Worm (Caenorhabditis elegans) whole organism, L4 larva: ENCODE results near the gene gbh-2.

Source experiments
- D1046.2 ChIP-seq: fragments of 200-800 bp; sonication (Bioruptor generic); IDR thresholded peaks from 2 replicates; pipeline ENCODE4 v1.3.6; 2022; ENCODE audit warnings: missing genetic modification characterization, missing compliant biosample characterization
- F37D6.2 ChIP-seq: sonication (generic microtip); optimal IDR thresholded peaks from 2 replicates; lab custom pipeline; 2016; ENCODE audit warnings: mild to moderate bottlenecking, missing genetic modification characterization, missing compliant biosample characterization
- F49E8.2 ChIP-seq: sonication (generic microtip); optimal IDR thresholded peaks from 2 replicates; lab custom pipeline; 2016; ENCODE audit warnings: missing compliant biosample characterization, mild to moderate bottlenecking, missing genetic modification characterization, borderline replicate concordance
- R02D3.7 ChIP-seq: fragments of 150-350 bp; sonication (generic microtip); optimal IDR thresholded peaks from 3 replicates; lab custom pipeline; 2014; ENCODE audit warnings: missing biosample characterization, missing genetic modification characterization
- T20F7.1 ChIP-seq: fragments of 200-800 bp; sonication (Bioruptor generic); optimal IDR thresholded peaks from 2 replicates; lab custom pipeline; 2018; ENCODE audit warnings: mild to moderate bottlenecking, missing genetic modification characterization, missing compliant biosample characterization
- Y105C5A.15 ChIP-seq: fragments of 200-800 bp; sonication (Bioruptor generic); IDR thresholded peaks from 2 replicates; pipeline ENCODE4 v1.3.6; 2022; ENCODE audit warnings: missing genetic modification characterization, missing compliant biosample characterization
- Y5F2A.4 ChIP-seq: fragments of 200-800 bp; sonication (Bioruptor generic); optimal IDR thresholded peaks from 2 replicates; lab custom pipeline; 2018; ENCODE audit warnings: mild to moderate bottlenecking, missing genetic modification characterization, missing compliant biosample characterization
- ZK337.2 ChIP-seq: fragments of 200-800 bp; sonication (Bioruptor generic); IDR thresholded peaks from 2 replicates; pipeline ENCODE4 v1.3.6; 2022; ENCODE audit warnings: missing genetic modification reagents, missing genetic modification characterization, missing compliant biosample characterization
- aha-1 ChIP-seq: fragments of 150-350 bp; peaks from one replicate; lab custom pipeline; 2014; ENCODE audit warnings: missing biosample characterization, missing genetic modification characterization
- aly-2 ChIP-seq: sonication (generic microtip); optimal IDR thresholded peaks from 2 replicates; lab custom pipeline; 2018; ENCODE audit warnings: missing biosample characterization, missing genetic modification characterization
- arid-1 ChIP-seq: fragments of 200-800 bp; sonication (Bioruptor generic); conservative IDR thresholded peaks from 2 replicates; pipeline ENCODE4 v1.3.6; 2022; ENCODE audit warnings: missing genetic modification reagents, missing genetic modification characterization, missing compliant biosample characterization
- ceh-20 ChIP-seq: fragments of 200-800 bp; sonication (Bioruptor generic); IDR thresholded peaks from 2 replicates; pipeline ENCODE4 v1.3.6; 2022; ENCODE audit warnings: missing genetic modification reagents, missing genetic modification characterization, missing compliant biosample characterization
- ceh-32 ChIP-seq: sonication (generic microtip); optimal IDR thresholded peaks from 2 replicates; lab custom pipeline; 2016; ENCODE audit warnings: mild to moderate bottlenecking, missing genetic modification characterization, missing compliant biosample characterization; ENCODE audit not compliant: poor library complexity
- ceh-44 ChIP-seq: fragments of 200-800 bp; sonication (Bioruptor generic); IDR thresholded peaks from 2 replicates; pipeline ENCODE4 v1.3.6; 2022; ENCODE audit warnings: missing genetic modification reagents, missing genetic modification characterization, missing compliant biosample characterization
- ceh-82 ChIP-seq: sonication (generic microtip); optimal IDR thresholded peaks from 2 replicates; lab custom pipeline; 2017; ENCODE audit warnings: missing biosample characterization, missing genetic modification characterization
- ctbp-1 ChIP-seq: fragments of 200-800 bp; sonication (Bioruptor generic); IDR thresholded peaks from 2 replicates; pipeline ENCODE4 v1.3.6; 2022; ENCODE audit warnings: missing genetic modification reagents, missing genetic modification characterization, missing compliant biosample characterization
- daf-16 ChIP-seq, 3 experiments: sonication (generic microtip); optimal IDR thresholded peaks; 2 replicates each; lab custom pipeline; 2016 to 2017; ENCODE audit warnings: missing genetic modification characterization in 3 of 3, missing genetic modification reagents in 3 of 3, mild to moderate bottlenecking in 2 of 3, missing compliant biosample characterization in 2 of 3, missing biosample characterization in 1 of 3, moderate library complexity in 1 of 3
- dmd-6 ChIP-seq: fragments of 200-800 bp; sonication (Bioruptor generic); IDR thresholded peaks from 2 replicates; pipeline ENCODE4 v1.3.6; 2022; ENCODE audit warnings: missing genetic modification reagents, missing genetic modification characterization, missing compliant biosample characterization
- dve-1 ChIP-seq: sonication (generic microtip); optimal IDR thresholded peaks from 2 replicates; lab custom pipeline; 2017; ENCODE audit warnings: antibody characterized with exemption, mild to moderate bottlenecking, missing genetic modification characterization, missing compliant biosample characterization; ENCODE audit not compliant: insufficient read depth
- gei-8 ChIP-seq: fragments of 200-800 bp; sonication (Bioruptor generic); optimal IDR thresholded peaks from 2 replicates; lab custom pipeline; 2018; ENCODE audit warnings: mild to moderate bottlenecking, missing genetic modification characterization, missing compliant biosample characterization
- hif-1 ChIP-seq, 2 experiments: sonication (generic microtip); optimal IDR thresholded peaks; 2 replicates each; lab custom pipeline; 2016 to 2017; ENCODE audit warnings: missing compliant biosample characterization in 2 of 2, missing genetic modification characterization in 2 of 2, missing genetic modification reagents in 2 of 2, missing genotype in 2 of 2, mild to moderate bottlenecking in 1 of 2
- hlh-11 ChIP-seq: fragments of 200-800 bp; sonication (Bioruptor generic); optimal IDR thresholded peaks from 2 replicates; lab custom pipeline; 2018; ENCODE audit warnings: mild to moderate bottlenecking, missing genetic modification characterization, missing compliant biosample characterization
- hlh-30 ChIP-seq: sonication (generic microtip); optimal IDR thresholded peaks from 2 replicates; lab custom pipeline; 2017; ENCODE audit warnings: antibody characterized with exemption, mild to moderate bottlenecking, missing genetic modification characterization, missing compliant biosample characterization; ENCODE audit not compliant: insufficient read depth
- hmg-1.1 ChIP-seq: fragments of 200-800 bp; sonication (Bioruptor generic); IDR thresholded peaks from 2 replicates; pipeline ENCODE4 v1.3.6; 2022; ENCODE audit warnings: missing genetic modification reagents, missing genetic modification characterization, missing compliant biosample characterization
- jun-1 ChIP-seq: fragments of 150-350 bp; optimal IDR thresholded peaks from 2 replicates; lab custom pipeline; 2014; ENCODE audit warnings: missing biosample characterization, missing genetic modification reagents, missing genetic modification characterization
- lim-7 ChIP-seq: fragments of 200-800 bp; sonication (Bioruptor generic); IDR thresholded peaks from 2 replicates; pipeline ENCODE4 v1.3.6; 2022; ENCODE audit warnings: missing genetic modification characterization, missing compliant biosample characterization
- lin-13 ChIP-seq: fragments of 150-350 bp; optimal IDR thresholded peaks from 2 replicates; lab custom pipeline; 2014; ENCODE audit warnings: missing biosample characterization, missing genetic modification reagents, missing genetic modification characterization
- lir-3 ChIP-seq: sonication (generic microtip); optimal IDR thresholded peaks from 2 replicates; lab custom pipeline; 2016; ENCODE audit warnings: mild to moderate bottlenecking, missing genetic modification characterization, missing compliant biosample characterization
- lsy-2 ChIP-seq, 2 experiments: fragments of 150-350 bp in 1 of 2; sonication (generic microtip) in 1 of 2; optimal IDR thresholded peaks; 2 replicates each; lab custom pipeline; 2014 to 2017; ENCODE audit warnings: missing biosample characterization in 2 of 2, missing genetic modification characterization in 2 of 2
- mdt-29 ChIP-seq: fragments of 200-800 bp; sonication (Bioruptor generic); IDR thresholded peaks from 2 replicates; pipeline ENCODE4 v1.3.6; 2022; ENCODE audit warnings: missing genetic modification reagents, missing genetic modification characterization, missing compliant biosample characterization
- mxl-2 ChIP-seq: fragments of 200-800 bp; sonication (Bioruptor generic); conservative IDR thresholded peaks from 2 replicates; pipeline ENCODE4 v1.3.6; 2022; ENCODE audit warnings: missing genetic modification reagents, missing genetic modification characterization, missing compliant biosample characterization
- mxl-3 ChIP-seq: fragments of 200-800 bp; sonication (Bioruptor generic); optimal IDR thresholded peaks from 2 replicates; lab custom pipeline; 2018; ENCODE audit warnings: mild to moderate bottlenecking, missing genetic modification characterization, missing compliant biosample characterization
- nhr-102 ChIP-seq: sonication (generic microtip); optimal IDR thresholded peaks from 2 replicates; lab custom pipeline; 2016; ENCODE audit warnings: mild to moderate bottlenecking, missing genetic modification characterization, moderate library complexity, missing compliant biosample characterization
- nhr-11 ChIP-seq: fragments of 150-350 bp; optimal IDR thresholded peaks from 2 replicates; lab custom pipeline; 2014; ENCODE audit warnings: missing biosample characterization, missing genetic modification characterization
- nhr-111 ChIP-seq: fragments of 200-800 bp; sonication (Bioruptor generic); optimal IDR thresholded peaks from 2 replicates; lab custom pipeline; 2018; ENCODE audit warnings: mild to moderate bottlenecking, missing genetic modification characterization, missing compliant biosample characterization
- nhr-25 ChIP-seq: sonication (generic microtip); optimal IDR thresholded peaks from 2 replicates; lab custom pipeline; 2017; ENCODE audit warnings: missing genetic modification characterization, mild to moderate bottlenecking, missing compliant biosample characterization, antibody characterized with exemption, moderate library complexity, borderline replicate concordance; ENCODE audit not compliant: insufficient read depth
- nhr-28 ChIP-seq: fragments of 150-350 bp; optimal IDR thresholded peaks from 2 replicates; lab custom pipeline; 2014; ENCODE audit warnings: missing biosample characterization, missing genetic modification characterization
- nhr-41 ChIP-seq: fragments of 200-800 bp; sonication (Bioruptor generic); IDR thresholded peaks from 2 replicates; pipeline ENCODE4 v1.3.6; 2022; ENCODE audit warnings: missing genetic modification reagents, missing genetic modification characterization, missing compliant biosample characterization
- nhr-42 ChIP-seq: fragments of 200-800 bp; sonication (Bioruptor generic); IDR thresholded peaks from 2 replicates; pipeline ENCODE4 v1.3.6; 2022; ENCODE audit warnings: missing genetic modification characterization, missing compliant biosample characterization
- nhr-48 ChIP-seq: sonication (generic microtip); optimal IDR thresholded peaks from 2 replicates; lab custom pipeline; 2016; ENCODE audit warnings: mild to moderate bottlenecking, missing genetic modification characterization, missing compliant biosample characterization
- rbr-2 ChIP-seq: sonication (generic microtip); optimal IDR thresholded peaks from 2 replicates; lab custom pipeline; 2016; ENCODE audit warnings: missing genotype, missing genetic modification characterization, missing compliant biosample characterization
- saeg-2 ChIP-seq: fragments of 200-800 bp; sonication (Bioruptor generic); IDR thresholded peaks from 2 replicates; pipeline ENCODE4 v1.3.6; 2022; ENCODE audit warnings: missing genetic modification reagents, missing genetic modification characterization, missing compliant biosample characterization
- tag-97 ChIP-seq: fragments of 200-800 bp; sonication (Bioruptor generic); IDR thresholded peaks from 2 replicates; pipeline ENCODE4 v1.3.6; 2022; ENCODE audit warnings: missing genetic modification characterization, missing compliant biosample characterization
- unc-62 ChIP-seq, 3 experiments: fragments of 150-350 bp in 1 of 3; sonication (generic microtip); optimal IDR thresholded peaks in 2 of 3; peaks in 1 of 3; 1 replicate in 1 of 3; 2 replicates in 2 of 3; lab custom pipeline; 2014 to 2017; ENCODE audit warnings: missing biosample characterization in 3 of 3, missing genetic modification characterization in 3 of 3, missing genetic modification reagents in 3 of 3, missing genotype in 1 of 3
- zfp-2 ChIP-seq: sonication (generic microtip); optimal IDR thresholded peaks from 2 replicates; lab custom pipeline; 2016; ENCODE audit warnings: mild to moderate bottlenecking, missing genetic modification characterization, missing compliant biosample characterization
- zip-2 ChIP-seq: fragments of 150-350 bp; optimal IDR thresholded peaks from 2 replicates; lab custom pipeline; 2014; ENCODE audit warnings: missing biosample characterization, missing genetic modification characterization

gbh-2 gene

DNA sequence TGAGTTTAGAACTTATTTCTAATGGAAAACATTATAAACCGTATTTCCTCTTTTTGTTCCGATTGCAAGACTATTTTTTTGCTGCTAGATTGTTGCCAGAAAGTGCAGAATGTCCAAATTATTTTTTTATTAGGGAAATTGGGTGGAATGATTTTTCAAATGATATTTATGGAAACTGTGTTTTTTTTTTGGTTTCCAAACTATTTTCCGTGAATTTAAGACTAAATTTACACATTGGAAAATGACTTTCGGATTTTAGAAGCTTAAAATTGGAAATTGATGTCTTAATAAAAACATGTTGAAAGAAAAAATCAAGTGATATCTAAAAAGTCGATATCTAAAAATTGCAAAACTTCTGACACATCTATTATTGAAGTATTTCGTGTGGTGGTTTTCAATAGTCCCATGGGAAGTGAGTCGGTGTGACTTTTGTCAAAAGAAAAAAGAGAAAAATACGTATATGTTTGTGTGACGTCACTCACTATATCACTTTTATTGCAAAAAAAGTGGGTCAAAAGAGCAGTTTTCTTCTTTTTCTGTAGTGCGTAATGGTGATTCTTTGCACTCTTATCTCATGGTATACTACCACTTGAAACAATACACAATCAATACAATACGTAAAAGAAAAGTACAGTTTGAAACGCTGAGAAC lies 18.5 kb downstream of the gbh-2 start:
- TF ChIP-seq nhr-48 (tag; lab: Kevin White, UChicago) (no peak), nhr-42 (GFP tag; lab: Robert Waterston, UW) (no peak), Y5F2A.4 (GFP tag; lab: Kevin White, UChicago) (no peak), hlh-30 (tag; lab: Kevin White, UChicago) (peak; percentile 51), ceh-44 (GFP tag; lab: Robert Waterston, UW) (no peak), gei-8 (GFP tag; lab: Kevin White, UChicago) (no peak), D1046.2 (no peak), Y105C5A.15 (GFP tag; lab: Robert Waterston, UW) (no peak), mxl-2 (no peak), lsy-2 (tag; optimal IDR thresholded peaks at IDR 0.05; lab: Kevin White, UChicago) (peak in 1 of 2 experiments; percentile 9), unc-62 (GFP tag; optimal IDR thresholded peaks at IDR 0.05 in 1 of 2; lab: Kevin White, UChicago) (peak in 1 of 2 experiments; percentile 94), unc-62 (tag; optimal IDR thresholded peaks at IDR 0.05; lab: Kevin White, UChicago) (no peak), F49E8.2 (no peak), nhr-25 (no peak), ZK337.2 (GFP tag; lab: Robert Waterston, UW) (no peak), dve-1 (tag; lab: Kevin White, UChicago) (peak; percentile 16), mdt-29 (GFP tag; lab: Robert Waterston, UW) (no peak), nhr-41 (GFP tag; lab: Robert Waterston, UW) (no peak), mxl-3 (no peak), F37D6.2 (tag; lab: Kevin White, UChicago) (no peak), nhr-28 (tag; lab: Kevin White, UChicago) (peak; percentile 43), nhr-11 (tag; lab: Kevin White, UChicago) (no peak), ceh-82 (tag; lab: Kevin White, UChicago) (no peak), nhr-102 (tag; lab: Kevin White, UChicago) (no peak), ceh-20 (GFP tag; lab: Robert Waterston, UW) (0 out of 2 replicates have a peak, but pooled peaks have one; percentile 11), lim-7 (GFP tag; lab: Robert Waterston, UW) (no peak), aha-1 (tag; lab: Kevin White, UChicago) (peak; percentile 78), zip-2 (tag; lab: Kevin White, UChicago) (no peak)
- TF ChIP-seq, all 104 proteins: peak for 7

DNA sequence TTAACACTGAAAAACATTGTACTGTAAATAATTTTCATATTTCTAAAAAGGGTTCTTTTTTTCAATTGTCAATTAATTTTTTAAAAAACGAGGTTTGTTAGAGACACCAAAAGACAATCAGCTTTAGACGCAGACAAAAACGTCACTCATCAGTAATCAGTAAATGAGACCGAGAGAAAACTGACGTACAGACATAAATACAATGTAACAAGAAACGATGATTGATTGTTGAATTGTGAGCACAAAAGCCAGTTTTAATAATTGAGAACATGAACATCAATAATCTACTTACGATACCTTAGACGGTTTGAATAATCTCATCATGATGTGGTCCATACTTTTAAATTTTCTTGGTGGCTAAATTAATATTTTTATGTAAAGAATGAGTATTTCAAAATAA lies 21.1 kb downstream of the gbh-2 start:
- no peak for TF ChIP-seq aly-2 (tag; lab: Kevin White, UChicago)
- TF ChIP-seq rbr-2 = no peak
- peak; percentile 2 for TF ChIP-seq hlh-11 (tag; lab: Kevin White, UChicago)
- no peak for TF ChIP-seq arid-1 (GFP tag; lab: Robert Waterston, UW)
- TF ChIP-seq ceh-32 (tag; lab: Kevin White, UChicago) = no peak
- no peak for TF ChIP-seq nhr-111 (GFP tag; lab: Kevin White, UChicago)
- TF ChIP-seq jun-1 (tag; lab: Kevin White, UChicago) = no peak
- peak; percentile 21 for TF ChIP-seq nhr-48 (tag; lab: Kevin White, UChicago)
- no peak for TF ChIP-seq tag-97 (GFP tag; lab: Robert Waterston, UW)
- TF ChIP-seq R02D3.7 (tag; lab: Kevin White, UChicago) = no peak
- TF ChIP-seq F49E8.2 = no peak
- peak; percentile 67 for TF ChIP-seq dve-1 (tag; lab: Kevin White, UChicago)
- no peak for TF ChIP-seq ceh-44 (GFP tag; lab: Robert Waterston, UW)
- TF ChIP-seq T20F7.1 (GFP tag; lab: Kevin White, UChicago) = no peak
- no peak for TF ChIP-seq daf-16 (GFP tag; optimal IDR thresholded peaks at IDR 0.05; lab: Kevin White, UChicago)
- peak; percentile 35 for TF ChIP-seq daf-16 (tag; optimal IDR thresholded peaks at IDR 0.05; lab: Kevin White, UChicago)
- TF ChIP-seq unc-62 (GFP tag; optimal IDR thresholded peaks at IDR 0.05 in 1 of 2; lab: Kevin White, UChicago) = peak in 1 of 2 experiments; percentile 87
- TF ChIP-seq unc-62 (tag; optimal IDR thresholded peaks at IDR 0.05; lab: Kevin White, UChicago) = no peak
- no peak for TF ChIP-seq hif-1 (tag; optimal IDR thresholded peaks at IDR 0.05; lab: Kevin White, UChicago)
- no peak for TF ChIP-seq lim-7 (GFP tag; lab: Robert Waterston, UW)
- no peak for TF ChIP-seq lin-13
- no peak for TF ChIP-seq ctbp-1 (GFP tag; lab: Robert Waterston, UW)
- no peak for TF ChIP-seq saeg-2 (GFP tag; lab: Robert Waterston, UW)
- TF ChIP-seq nhr-28 (tag; lab: Kevin White, UChicago) = peak; percentile 16
- peak; percentile 56; the same call in 1 of the 2 replicates for TF ChIP-seq dmd-6 (GFP tag; lab: Robert Waterston, UW)
- TF ChIP-seq F37D6.2 (tag; lab: Kevin White, UChicago) = no peak
- TF ChIP-seq gei-8 (GFP tag; lab: Kevin White, UChicago) = no peak
- TF ChIP-seq hmg-1.1 (GFP tag; lab: Robert Waterston, UW) = no peak
- no peak for TF ChIP-seq lir-3
- no peak for TF ChIP-seq zfp-2 (tag; lab: Kevin White, UChicago)
